Worm (Caenorhabditis elegans) whole organism, early embryonic: ENCODE results near the gene pqn-37.

ENCODE experiments used
- F13C5.2 ChIP-seq: sonication (generic microtip); optimal IDR thresholded peaks from 2 replicates; lab custom pipeline; 2017; ENCODE audit warnings: mild to moderate bottlenecking, missing genetic modification characterization, inconsistent platforms, missing compliant biosample characterization
- ama-1 ChIP-seq: fragments of 150-350 bp; optimal IDR thresholded peaks from 2 replicates; lab custom pipeline; 2014
- hmbx-1 ChIP-seq: sonication (generic microtip); optimal IDR thresholded peaks from 2 replicates; lab custom pipeline; 2016; ENCODE audit warnings: mild to moderate bottlenecking, missing genetic modification characterization, missing compliant biosample characterization

DNA sequence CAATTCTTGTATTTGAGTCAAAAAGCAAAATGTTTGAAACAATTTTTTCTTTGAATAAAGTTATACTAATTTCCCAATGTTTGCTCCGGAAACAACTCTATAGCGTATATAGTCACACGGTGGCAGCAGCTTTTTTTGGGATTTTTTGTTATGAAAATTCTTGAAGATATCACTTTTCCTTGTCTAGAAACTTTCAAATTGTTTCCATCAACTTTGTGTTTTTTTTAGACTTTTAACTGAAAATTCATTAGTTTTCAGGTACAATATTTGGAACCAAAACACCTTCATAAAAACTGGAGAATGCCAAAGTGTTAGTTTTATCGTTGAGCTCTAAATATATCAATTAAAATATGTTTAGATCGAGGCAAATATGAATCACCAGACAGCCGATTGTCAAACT is 22.2 kb upstream of the pqn-37 start, which contains the start of gene K09C4.7:
- TF ChIP-seq F13C5.2: no peak
- no peak for TF ChIP-seq hmbx-1
- no peak for TF ChIP-seq ama-1 (lab: Kevin White, UChicago)
